Fruit fly (Drosophila melanogaster) whole organism, embryonic: Measurements from ENCODE around the gene RpL21.
A peak's percentile ranks its signal among the peaks of the same experiment; 100 is the strongest.

Experiments used
- BEAF-32 ChIP-seq: fragments of 200-800 bp; sonication (Bioruptor generic); optimal IDR thresholded peaks from 3 replicates; lab custom pipeline; 2017; ENCODE audit warnings: missing biosample characterization, missing genetic modification characterization, mild to moderate bottlenecking, moderate library complexity, missing genetic modification reagents
- C15 ChIP-seq: fragments of 200-800 bp; sonication (Bioruptor generic); IDR thresholded peaks from 3 replicates; pipeline ENCODE4 v1.3.6; 2022; ENCODE audit warnings: missing biosample characterization, missing genetic modification characterization
- CG10267 ChIP-seq: fragments of 200-800 bp; sonication (Bioruptor generic); optimal IDR thresholded peaks from 2 replicates; lab custom pipeline; 2018; ENCODE audit warnings: missing biosample characterization, mild to moderate bottlenecking, missing genetic modification characterization, moderate library complexity
- CG10462 ChIP-seq: fragments of 200-800 bp; sonication (Bioruptor generic); optimal IDR thresholded peaks from 2 replicates; lab custom pipeline; 2016; ENCODE audit warnings: missing biosample characterization, missing genetic modification characterization
- CG12299 ChIP-seq: fragments of 200-800 bp; sonication (Bioruptor generic); optimal IDR thresholded peaks from 2 replicates; lab custom pipeline; 2018; ENCODE audit warnings: missing biosample characterization, mild to moderate bottlenecking, missing genetic modification characterization
- CG12391 ChIP-seq: fragments of 200-800 bp; sonication (Bioruptor generic); optimal IDR thresholded peaks from 3 replicates; lab custom pipeline; 2018; ENCODE audit warnings: missing biosample characterization, mild to moderate bottlenecking, missing genetic modification characterization, moderate library complexity
- CG12659 ChIP-seq: fragments of 200-800 bp; sonication (Bioruptor generic); optimal IDR thresholded peaks from 3 replicates; lab custom pipeline; 2017; ENCODE audit warnings: mild to moderate bottlenecking, missing biosample characterization, missing genetic modification reagents, missing genetic modification characterization
- CG14710 ChIP-seq: fragments of 200-800 bp; sonication (Bioruptor generic); optimal IDR thresholded peaks from 3 replicates; lab custom pipeline; 2019; ENCODE audit warnings: missing biosample characterization, mild to moderate bottlenecking, missing genetic modification characterization, moderate library complexity
- CG15479 ChIP-seq: fragments of 200-800 bp; sonication (Bioruptor generic); optimal IDR thresholded peaks from 3 replicates; lab custom pipeline; 2019; ENCODE audit warnings: missing biosample characterization, mild to moderate bottlenecking, missing genetic modification characterization, moderate library complexity
- CG1603 ChIP-seq: fragments of 200-800 bp; sonication (Bioruptor generic); optimal IDR thresholded peaks from 2 replicates; lab custom pipeline; 2019; ENCODE audit warnings: missing biosample characterization, mild to moderate bottlenecking, missing genetic modification characterization, moderate library complexity
- CG17802 ChIP-seq: fragments of 200-800 bp; sonication (Bioruptor generic); optimal IDR thresholded peaks from 2 replicates; lab custom pipeline; 2018; ENCODE audit warnings: missing biosample characterization, mild to moderate bottlenecking, missing genetic modification characterization, moderate library complexity
- CG18476 ChIP-seq: fragments of 200-800 bp; sonication (Bioruptor generic); optimal IDR thresholded peaks from 2 replicates; lab custom pipeline; 2016; ENCODE audit warnings: missing biosample characterization, mild to moderate bottlenecking, missing genetic modification characterization
- CG30020 ChIP-seq: fragments of 200-800 bp; optimal IDR thresholded peaks from 2 replicates; lab custom pipeline; 2019; ENCODE audit warnings: missing biosample characterization, mild to moderate bottlenecking, missing genetic modification characterization, moderate library complexity
- CG3995 ChIP-seq: fragments of 200-800 bp; sonication (Bioruptor generic); optimal IDR thresholded peaks from 3 replicates; lab custom pipeline; 2016; ENCODE audit warnings: missing biosample characterization, missing genetic modification characterization
- CG4617 ChIP-seq: fragments of 200-800 bp; sonication (Bioruptor generic); optimal IDR thresholded peaks from 3 replicates; lab custom pipeline; 2016; ENCODE audit warnings: missing biosample characterization, missing genetic modification characterization, borderline replicate concordance
- CG4707 ChIP-seq: fragments of 200-800 bp; sonication (Bioruptor generic); optimal IDR thresholded peaks from 2 replicates; lab custom pipeline; 2018; ENCODE audit warnings: missing biosample characterization, mild to moderate bottlenecking, missing genetic modification characterization, moderate library complexity
- CG8290 ChIP-seq, 3 experiments: fragments of 200-800 bp; sonication (Bioruptor generic); optimal IDR thresholded peaks; 2 replicates each; lab custom pipeline; 2016 to 2019; ENCODE audit warnings: missing biosample characterization in 3 of 3, missing genetic modification characterization in 3 of 3, mild to moderate bottlenecking in 2 of 3, moderate library complexity in 1 of 3
- CG8478 ChIP-seq: fragments of >200 bp; optimal IDR thresholded peaks from 2 replicates; lab custom pipeline; 2018
- CG8944 ChIP-seq: fragments of 200-800 bp; sonication (Bioruptor generic); optimal IDR thresholded peaks from 3 replicates; lab custom pipeline; 2016; ENCODE audit warnings: missing biosample characterization, missing genetic modification characterization
- CG9437 ChIP-seq: fragments of 200-800 bp; sonication (Bioruptor generic); optimal IDR thresholded peaks from 2 replicates; lab custom pipeline; 2018; ENCODE audit warnings: missing biosample characterization, mild to moderate bottlenecking, missing genetic modification characterization
- CoRest ChIP-seq: fragments of 200-800 bp; sonication (Bioruptor generic); optimal IDR thresholded peaks from 3 replicates; lab custom pipeline; 2018; ENCODE audit warnings: missing biosample characterization, mild to moderate bottlenecking, missing genetic modification characterization, moderate library complexity
- E2f1 ChIP-seq: fragments of 200-800 bp; sonication (Bioruptor generic); IDR thresholded peaks from 2 replicates; pipeline ENCODE4 v1.3.6; 2022; ENCODE audit warnings: missing biosample characterization, missing genetic modification characterization
- Fer1 ChIP-seq: fragments of 200-800 bp; sonication (Bioruptor generic); optimal IDR thresholded peaks from 2 replicates; lab custom pipeline; 2017; ENCODE audit warnings: missing biosample characterization, mild to moderate bottlenecking, missing genetic modification characterization
- Lhr ChIP-seq: fragments of 200-800 bp; sonication (Bioruptor generic); optimal IDR thresholded peaks from 3 replicates; lab custom pipeline; 2017; ENCODE audit warnings: mild to moderate bottlenecking, missing biosample characterization, missing genetic modification reagents, missing genetic modification characterization
- MESR4 ChIP-seq: fragments of 200-800 bp; sonication (Bioruptor generic); optimal IDR thresholded peaks from 2 replicates; lab custom pipeline; 2018; ENCODE audit warnings: missing biosample characterization, mild to moderate bottlenecking, missing genetic modification characterization, moderate library complexity
- Myb ChIP-seq: fragments of 200-800 bp; sonication (Bioruptor generic); optimal IDR thresholded peaks from 2 replicates; lab custom pipeline; 2016; ENCODE audit warnings: missing biosample characterization, missing genetic modification characterization
- NFAT ChIP-seq: fragments of 200-800 bp; sonication (Bioruptor generic); IDR thresholded peaks from 2 replicates; pipeline ENCODE4 v1.3.6; 2022; ENCODE audit warnings: missing biosample characterization, missing genetic modification characterization
- Nf-YB ChIP-seq: fragments of 200-800 bp; sonication (Bioruptor generic); optimal IDR thresholded peaks from 3 replicates; lab custom pipeline; 2019; ENCODE audit warnings: missing biosample characterization, mild to moderate bottlenecking, missing genetic modification characterization, moderate library complexity
- Nf-YC ChIP-seq: fragments of 200-800 bp; optimal IDR thresholded peaks from 3 replicates; lab custom pipeline; 2019; ENCODE audit warnings: missing biosample characterization, mild to moderate bottlenecking, missing genetic modification characterization, moderate library complexity
- Sry-β ChIP-seq: fragments of 200-800 bp; sonication (Bioruptor generic); optimal IDR thresholded peaks from 2 replicates; lab custom pipeline; 2018; ENCODE audit warnings: missing biosample characterization, mild to moderate bottlenecking, missing genetic modification characterization, moderate library complexity
- bowl ChIP-seq: fragments of 200-800 bp; sonication (Bioruptor generic); IDR thresholded peaks from 2 replicates; pipeline ENCODE4 v1.3.6; 2022; ENCODE audit warnings: missing biosample characterization, missing genetic modification characterization
- fd96Cb ChIP-seq: fragments of 200-800 bp; sonication (Bioruptor generic); optimal IDR thresholded peaks from 2 replicates; lab custom pipeline; 2018; ENCODE audit warnings: missing biosample characterization, mild to moderate bottlenecking, missing genetic modification characterization, moderate library complexity
- fu2 ChIP-seq: fragments of 200-800 bp; sonication (Bioruptor generic); optimal IDR thresholded peaks from 2 replicates; lab custom pipeline; 2016; ENCODE audit warnings: missing biosample characterization, missing genetic modification characterization
- gce ChIP-seq: fragments of 200-800 bp; sonication (Bioruptor generic); IDR thresholded peaks from 3 replicates; pipeline ENCODE4 v1.3.6; 2022; ENCODE audit warnings: missing biosample characterization, missing genetic modification characterization
- gfzf ChIP-seq: fragments of 200-800 bp; sonication (Bioruptor generic); optimal IDR thresholded peaks from 2 replicates; lab custom pipeline; 2016; ENCODE audit warnings: missing biosample characterization, mild to moderate bottlenecking, missing genetic modification characterization, moderate library complexity
- lola ChIP-seq, 3 experiments: fragments of >200 bp in 2 of 3; fragments of 200-800 bp in 1 of 3; sonication (Bioruptor generic) in 1 of 3; optimal IDR thresholded peaks; 2 replicates each; lab custom pipeline; 2017 to 2019; ENCODE audit warnings: missing biosample characterization in 3 of 3, missing genetic modification characterization in 3 of 3, mild to moderate bottlenecking in 1 of 3, moderate library complexity in 1 of 3
- nmo ChIP-seq: fragments of 200-800 bp; sonication (Bioruptor generic); optimal IDR thresholded peaks from 2 replicates; lab custom pipeline; 2018; ENCODE audit warnings: missing biosample characterization, mild to moderate bottlenecking, missing genetic modification characterization, moderate library complexity
- pzg ChIP-seq: fragments of 200-800 bp; sonication (Bioruptor generic); optimal IDR thresholded peaks from 3 replicates; lab custom pipeline; 2018; ENCODE audit warnings: missing biosample characterization, mild to moderate bottlenecking, missing genetic modification characterization, moderate library complexity
- row ChIP-seq: fragments of 200-800 bp; sonication (Bioruptor generic); IDR thresholded peaks from 3 replicates; pipeline ENCODE4 v1.3.6; 2022; ENCODE audit warnings: missing biosample characterization, missing genetic modification characterization
- scrt ChIP-seq: fragments of 200-800 bp; sonication (Bioruptor generic); optimal IDR thresholded peaks from 2 replicates; lab custom pipeline; 2018; ENCODE audit warnings: missing biosample characterization, mild to moderate bottlenecking, missing genetic modification characterization, moderate library complexity
- ssp ChIP-seq: fragments of 200-800 bp; sonication (Bioruptor generic); IDR thresholded peaks from 2 replicates; pipeline ENCODE4 v1.3.6; 2022; ENCODE audit warnings: missing biosample characterization, missing genetic modification characterization
- trem ChIP-seq: fragments of 200-800 bp; optimal IDR thresholded peaks from 3 replicates; lab custom pipeline; 2019; ENCODE audit warnings: missing biosample characterization, mild to moderate bottlenecking, missing genetic modification characterization, moderate library complexity
- zen ChIP-seq: fragments of 200-800 bp; sonication (Bioruptor generic); optimal IDR thresholded peaks from 3 replicates; lab custom pipeline; 2018; ENCODE audit warnings: missing biosample characterization, mild to moderate bottlenecking, missing genetic modification characterization, moderate library complexity
- zen2 ChIP-seq: fragments of 200-800 bp; sonication (Bioruptor generic); IDR thresholded peaks from 3 replicates; pipeline ENCODE4 v1.3.6; 2022; ENCODE audit warnings: missing biosample characterization, missing genetic modification characterization; ENCODE audit not compliant: partially characterized antibody

Gene RpL21

DNA sequence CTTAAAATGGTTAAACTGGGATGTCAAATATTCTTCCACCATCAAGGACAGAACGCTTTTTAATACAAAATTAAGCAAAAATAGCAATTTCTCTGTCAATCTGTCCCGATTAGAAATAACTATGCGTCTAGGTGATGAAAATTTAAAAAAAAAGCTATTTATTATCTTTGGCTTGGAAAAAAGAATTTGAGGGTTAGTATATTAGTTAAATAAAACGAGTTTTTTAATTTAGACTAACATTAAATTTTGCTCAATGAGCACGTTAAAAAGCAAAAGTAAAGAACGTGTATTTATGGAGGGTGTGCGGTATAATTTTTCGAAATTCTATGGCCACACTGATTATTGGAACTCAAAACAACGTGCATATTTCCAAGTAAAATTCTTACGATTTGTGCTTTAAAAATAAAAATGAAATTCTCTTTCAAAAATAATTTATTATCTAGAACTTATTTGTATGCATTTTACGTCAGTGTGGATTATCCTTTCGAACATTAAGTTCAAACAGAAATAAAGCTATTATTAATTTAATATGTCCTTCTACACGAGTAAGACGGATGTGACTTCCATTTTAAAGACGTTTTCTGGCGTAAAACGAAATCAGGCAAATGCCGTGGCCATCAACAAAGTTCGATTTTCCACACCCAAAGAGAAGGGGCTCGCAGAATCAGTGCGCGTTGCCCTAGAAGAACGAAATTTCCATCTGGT, 2.0 kb upstream of the RpL21 start, which contains the start of gene Tif-IA (continued):
- peak; percentile 86 for TF ChIP-seq CG17802 (tag; lab: Kevin White, UChicago)
- no peak for TF ChIP-seq gce
- no peak for TF ChIP-seq E2f1
- TF ChIP-seq Nf-YC (tag; lab: Kevin White, UChicago), result no peak
- TF ChIP-seq CG8478 (lab: Kevin White, UChicago), result no peak
- TF ChIP-seq CG12299 (tag; lab: Kevin White, UChicago), result no peak
- no peak for TF ChIP-seq CG4707 (GFP tag; lab: Kevin White, UChicago)
- no peak for TF ChIP-seq NFAT (GFP tag; lab: Robert Waterston, UW)

DNA sequence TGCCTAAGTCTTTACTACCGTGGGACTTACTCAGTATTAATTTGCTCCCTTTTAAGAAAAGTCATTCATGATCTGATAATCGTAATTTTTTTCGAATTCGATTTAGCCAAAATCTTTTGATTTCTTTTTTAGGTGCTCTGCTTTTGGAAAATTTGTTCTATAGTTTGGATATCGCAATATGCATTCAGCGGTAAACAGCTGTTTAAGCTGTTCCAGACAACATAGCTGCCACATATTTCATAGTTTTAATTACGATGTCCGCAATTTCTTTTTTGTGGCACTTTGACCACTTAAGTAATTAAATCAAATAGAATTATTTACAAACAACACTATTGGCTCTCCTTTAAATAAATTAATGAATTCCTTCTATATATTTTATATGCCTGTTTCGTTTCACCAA, 555 bp upstream of the RpL21 start:
- TF ChIP-seq Fer1 (no peak), CG17802 (tag; lab: Kevin White, UChicago) (peak; percentile 91), CG15479 (GFP tag; lab: Kevin White, UChicago) (no peak), trem (tag; lab: Kevin White, UChicago) (no peak), lola (GFP tag; optimal IDR thresholded peaks at IDR 0.05; lab: Kevin White, UChicago) (peak in 1 of 3 experiments; percentile 37)

DNA sequence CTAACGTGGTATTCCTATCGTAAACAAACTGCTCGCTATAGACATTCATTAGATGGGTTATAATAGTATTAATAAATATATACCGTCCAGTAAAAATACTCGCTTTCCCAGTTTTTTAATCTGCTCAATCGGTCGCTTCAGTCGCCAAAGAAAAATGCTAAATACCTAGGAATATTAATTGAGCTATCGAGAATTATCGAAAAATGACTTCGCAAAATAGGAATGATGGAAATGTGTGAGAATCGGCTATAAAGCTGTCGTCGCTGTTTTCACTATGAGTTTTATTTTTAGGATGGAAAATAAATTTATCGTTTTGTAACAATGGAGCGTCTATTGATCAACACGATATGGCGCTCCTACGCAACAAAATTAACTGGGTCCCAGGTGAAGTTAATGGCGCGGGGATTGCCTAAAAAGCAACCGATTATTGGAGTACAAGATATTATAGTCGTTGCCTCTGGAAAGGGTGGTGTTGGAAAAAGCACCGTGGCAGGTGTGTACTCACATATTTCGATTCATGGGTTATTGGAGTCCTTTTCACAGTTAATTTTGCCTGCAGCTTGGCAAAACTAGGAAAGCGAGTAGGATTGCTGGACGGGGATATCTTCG, 8.0 kb downstream of the RpL21 start, which contains the start of gene Nubpl:
TSS of gene Nubpl (plus strand) at position 306 of the 609 bp plus-strand sequence.
- TF ChIP-seq CG1603 (tag; lab: Kevin White, UChicago) (peak; percentile 98), CG4617 (GFP tag; lab: Kevin White, UChicago) (peak; percentile 81), gfzf (GFP tag; lab: Kevin White, UChicago) (peak; percentile 41), CG18476 (no peak), CG12659 (GFP tag; lab: Kevin White, UChicago) (peak; percentile 46), CG9437 (GFP tag; lab: Kevin White, UChicago) (peak; percentile 23), C15 (GFP tag; lab: Robert Waterston, UW) (no peak), Nf-YB (GFP tag; lab: Kevin White, UChicago) (no peak), nmo (GFP tag; lab: Kevin White, UChicago) (peak; percentile 55), BEAF-32 (GFP tag; lab: Kevin White, UChicago) (peak; percentile 50), zen2 (GFP tag; lab: Robert Waterston, UW) (no peak), Myb (GFP tag; lab: Kevin White, UChicago) (no peak), CG3995 (peak; percentile 76), CG14710 (peak; percentile 53), bowl (GFP tag; lab: Robert Waterston, UW) (no peak), row (GFP tag; lab: Robert Waterston, UW) (peak; percentile 78), ssp (GFP tag; lab: Robert Waterston, UW) (peak; percentile 97), CG10267 (peak; percentile 21), CG10462 (GFP tag; lab: Kevin White, UChicago) (no peak), fu2 (GFP tag; lab: Kevin White, UChicago) (no peak), scrt (GFP tag; lab: Kevin White, UChicago) (no peak), MESR4 (GFP tag; lab: Kevin White, UChicago) (peak; percentile 88), Lhr (GFP tag; lab: Kevin White, UChicago) (peak; percentile 85), Sry-β (GFP tag; lab: Kevin White, UChicago) (peak; percentile 7), CG12391 (tag; lab: Kevin White, UChicago) (no peak), zen (tag; lab: Kevin White, UChicago) (peak; percentile 55), CG30020 (tag; lab: Kevin White, UChicago) (peak; percentile 99), CoRest (tag; lab: Kevin White, UChicago) (peak; percentile 44), fd96Cb (tag; lab: Kevin White, UChicago) (no peak), pzg (peak; percentile 46), CG8290 (GFP tag; optimal IDR thresholded peaks at IDR 0.05; lab: Kevin White, UChicago) (peak; percentile 73), CG8290 (tag; optimal IDR thresholded peaks at IDR 0.05; lab: Kevin White, UChicago) (peak; percentile 39 to 49), CG8944 (no peak)
